Worm (Caenorhabditis elegans) whole organism, L3 larva: ENCODE results near the gene ZK250.14.

Experiments
- R02D3.7 ChIP-seq: fragments of 150-350 bp; optimal IDR thresholded peaks from 2 replicates; lab custom pipeline; 2014; ENCODE audit warnings: missing biosample characterization, missing genetic modification characterization
- ama-1 ChIP-seq: fragments of 150-350 bp; optimal IDR thresholded peaks from 2 replicates; lab custom pipeline; 2018
- ceh-28 ChIP-seq: fragments of 150-350 bp; optimal IDR thresholded peaks from 2 replicates; lab custom pipeline; 2014; ENCODE audit warnings: missing biosample characterization, missing genetic modification reagents, missing genetic modification characterization
- ceh-82 ChIP-seq: fragments of 150-350 bp; optimal IDR thresholded peaks from 2 replicates; lab custom pipeline; 2014; ENCODE audit warnings: missing biosample characterization, missing genetic modification characterization
- ceh-9 ChIP-seq: sonication (generic microtip); optimal IDR thresholded peaks from 2 replicates; lab custom pipeline; 2018; ENCODE audit warnings: missing biosample characterization, missing genetic modification characterization
- egl-5 ChIP-seq: fragments of 150-350 bp; optimal IDR thresholded peaks from 2 replicates; lab custom pipeline; 2017; ENCODE audit warnings: missing biosample characterization, missing genetic modification reagents, missing genetic modification characterization, inconsistent platforms
- elt-1 ChIP-seq: fragments of 150-350 bp; optimal IDR thresholded peaks from 2 replicates; lab custom pipeline; 2014; ENCODE audit warnings: missing biosample characterization, missing genetic modification characterization
- elt-2 ChIP-seq: sonication (generic microtip); optimal IDR thresholded peaks from 2 replicates; lab custom pipeline; 2016; ENCODE audit warnings: missing genetic modification reagents, mild to moderate bottlenecking, missing genetic modification characterization, missing compliant biosample characterization
- elt-3 ChIP-seq, 3 experiments: fragments of 150-350 bp in 1 of 3; sonication (generic microtip) in 2 of 3; optimal IDR thresholded peaks; 2 replicates in 2 of 3; 4 replicates in 1 of 3; lab custom pipeline; 2014 to 2017; ENCODE audit warnings: missing biosample characterization in 3 of 3, missing genetic modification characterization in 3 of 3
- eor-1 ChIP-seq, 2 experiments: fragments of 150-350 bp; optimal IDR thresholded peaks; 2 replicates each; lab custom pipeline; 2014 to 2018; ENCODE audit warnings: missing biosample characterization in 2 of 2, missing genetic modification characterization in 2 of 2
- fkh-10 ChIP-seq: sonication (generic microtip); optimal IDR thresholded peaks from 2 replicates; lab custom pipeline; 2017; ENCODE audit warnings: missing biosample characterization, missing genetic modification reagents, missing genetic modification characterization
- fkh-2 ChIP-seq: fragments of 150-350 bp; optimal IDR thresholded peaks from 2 replicates; lab custom pipeline; 2014; ENCODE audit warnings: missing biosample characterization, missing genetic modification reagents, missing genetic modification characterization
- fos-1 ChIP-seq: fragments of 150-350 bp; optimal IDR thresholded peaks from 2 replicates; lab custom pipeline; 2014; ENCODE audit warnings: missing biosample characterization, missing genetic modification characterization
- lin-39 ChIP-seq: fragments of 150-350 bp; optimal IDR thresholded peaks from 2 replicates; lab custom pipeline; 2018; ENCODE audit warnings: missing biosample characterization, missing genetic modification reagents, missing genetic modification characterization
- lsy-12 ChIP-seq: sonication (generic microtip); optimal IDR thresholded peaks from 2 replicates; lab custom pipeline; 2016; ENCODE audit warnings: mild to moderate bottlenecking, missing genetic modification characterization, missing compliant biosample characterization
- mdl-1 ChIP-seq: fragments of 150-350 bp; optimal IDR thresholded peaks from 2 replicates; lab custom pipeline; 2014; ENCODE audit warnings: missing biosample characterization, missing genetic modification characterization
- nfya-1 ChIP-seq: sonication (generic microtip); optimal IDR thresholded peaks from 2 replicates; lab custom pipeline; 2017; ENCODE audit warnings: missing genetic modification characterization, mild to moderate bottlenecking, missing compliant biosample characterization, antibody characterized with exemption, moderate library complexity; ENCODE audit not compliant: insufficient read depth
- nhr-11 ChIP-seq: fragments of 150-350 bp; optimal IDR thresholded peaks from 2 replicates; lab custom pipeline; 2014; ENCODE audit warnings: missing biosample characterization, missing genetic modification characterization
- nhr-12 ChIP-seq: fragments of 150-350 bp; optimal IDR thresholded peaks from 2 replicates; lab custom pipeline; 2014; ENCODE audit warnings: missing biosample characterization, missing genetic modification characterization
- nhr-23 ChIP-seq: fragments of 150-350 bp; optimal IDR thresholded peaks from 2 replicates; lab custom pipeline; 2014; ENCODE audit warnings: missing biosample characterization, missing genetic modification reagents, missing genetic modification characterization
- nhr-237 ChIP-seq: fragments of 150-350 bp; optimal IDR thresholded peaks from 2 replicates; lab custom pipeline; 2014; ENCODE audit warnings: missing biosample characterization, missing genetic modification characterization
- nhr-25 ChIP-seq: sonication (generic microtip); optimal IDR thresholded peaks from 2 replicates; lab custom pipeline; 2017; ENCODE audit warnings: missing biosample characterization, missing genetic modification characterization
- nhr-28 ChIP-seq: fragments of 150-350 bp; optimal IDR thresholded peaks from 2 replicates; lab custom pipeline; 2014; ENCODE audit warnings: missing biosample characterization, missing genetic modification characterization
- nhr-43 ChIP-seq: sonication (generic microtip); optimal IDR thresholded peaks from 2 replicates; lab custom pipeline; 2016; ENCODE audit warnings: mild to moderate bottlenecking, missing genetic modification characterization, missing compliant biosample characterization; ENCODE audit not compliant: poor library complexity, severe bottlenecking
- nhr-67 ChIP-seq: fragments of 150-350 bp; optimal IDR thresholded peaks from 2 replicates; lab custom pipeline; 2014; ENCODE audit warnings: missing biosample characterization, missing genetic modification characterization
- pha-4 ChIP-seq: fragments of 150-350 bp; optimal IDR thresholded peaks from 2 replicates; lab custom pipeline; 2014; ENCODE audit warnings: missing biosample characterization, missing genetic modification reagents, missing genetic modification characterization
- pqm-1 ChIP-seq: fragments of 150-350 bp; optimal IDR thresholded peaks from 2 replicates; lab custom pipeline; 2017; ENCODE audit warnings: missing biosample characterization, missing genetic modification characterization, inconsistent platforms
- sea-2 ChIP-seq: fragments of 150-350 bp; sonication (generic microtip); optimal IDR thresholded peaks from 4 replicates; lab custom pipeline; 2014; ENCODE audit warnings: missing biosample characterization, missing genetic modification reagents, missing genetic modification characterization
- skn-1 ChIP-seq: fragments of 150-350 bp; optimal IDR thresholded peaks from 2 replicates; lab custom pipeline; 2014; ENCODE audit warnings: missing biosample characterization, missing genetic modification characterization
- snpc-4 ChIP-seq: fragments of 150-350 bp; optimal IDR thresholded peaks from 2 replicates; lab custom pipeline; 2014; ENCODE audit warnings: missing biosample characterization, missing genetic modification characterization
- tbx-2 ChIP-seq: sonication (generic microtip); optimal IDR thresholded peaks from 2 replicates; lab custom pipeline; 2016; ENCODE audit warnings: mild to moderate bottlenecking, missing genetic modification characterization, missing compliant biosample characterization
- unc-39 ChIP-seq: sonication (generic microtip); optimal IDR thresholded peaks from 4 replicates; lab custom pipeline; 2017; ENCODE audit warnings: missing biosample characterization, missing genetic modification characterization
- ztf-11 ChIP-seq: fragments of 150-350 bp; optimal IDR thresholded peaks from 2 replicates; lab custom pipeline; 2014; ENCODE audit warnings: missing biosample characterization, missing genetic modification characterization

ZK250.14 gene

ce11 chrII:1939652-1940051, 5.3 kb downstream of the ZK250.14 start, which contains the start of gene ZK250.13:
Gene ZK250.13 (minus strand): TSS chrII:1939752.
- peak; percentile 65 for TF ChIP-seq elt-2 (tag; lab: Kevin White, UChicago)
- no peak for TF ChIP-seq R02D3.7 (tag; lab: Kevin White, UChicago)
- TF ChIP-seq eor-1 (tag; optimal IDR thresholded peaks at IDR 0.05; lab: Kevin White, UChicago) = no peak
- no peak for TF ChIP-seq fkh-10

DNA sequence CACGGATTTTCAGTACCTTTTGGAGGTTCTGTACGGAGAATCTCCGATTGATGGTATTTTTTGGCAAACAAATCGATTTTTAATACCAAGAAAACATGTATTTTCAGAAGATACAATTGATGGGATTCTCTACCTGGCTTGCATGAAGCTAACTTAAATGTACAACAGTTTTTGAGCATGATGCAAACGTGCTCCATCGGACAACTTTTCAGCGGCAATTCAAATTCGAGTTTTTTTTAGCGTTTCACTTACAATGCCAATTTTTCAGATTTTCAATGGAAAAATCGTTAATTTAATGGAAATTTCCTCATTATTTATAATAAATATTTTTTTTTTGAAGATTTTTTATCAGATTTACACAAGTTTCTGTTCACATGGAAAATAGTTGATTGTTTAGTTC, 16.4 kb downstream of the ZK250.14 start:
- no peak for TF ChIP-seq egl-5 (tag; lab: Kevin White, UChicago)
- no peak for TF ChIP-seq ceh-9 (tag; lab: Kevin White, UChicago)
- TF ChIP-seq unc-39 (tag; lab: Kevin White, UChicago) = no peak
- no peak for TF ChIP-seq fkh-2
- no peak for TF ChIP-seq ceh-28 (tag; lab: Kevin White, UChicago)

DNA sequence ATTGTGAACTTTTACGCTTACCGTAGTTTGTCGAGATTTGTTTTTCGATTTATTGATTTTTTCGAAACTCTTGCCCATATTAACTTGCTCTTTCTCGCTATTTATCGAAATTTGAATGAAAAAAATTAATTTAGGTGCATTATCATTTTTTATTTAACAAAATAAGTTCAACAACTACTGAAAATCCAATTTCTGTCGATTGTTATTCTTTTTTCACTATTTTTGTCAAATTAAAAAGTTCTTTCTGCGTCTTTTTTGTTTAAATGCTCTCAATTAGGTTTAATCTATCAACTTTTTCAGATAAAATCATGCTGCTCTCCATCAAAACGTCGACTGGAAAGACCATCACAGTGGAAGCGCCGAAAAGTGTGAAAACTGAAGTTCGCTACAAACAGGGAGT, 18.8 kb downstream of the ZK250.14 start, which contains the start of gene F52C6.2:
TSS of gene F52C6.2 (plus strand) at position 301 of the 400 bp plus-strand sequence.
- TF ChIP-seq skn-1 (tag; lab: Kevin White, UChicago) (no peak), sea-2 (GFP tag; lab: Kevin White, UChicago) (no peak), tbx-2 (tag; lab: Kevin White, UChicago) (no peak), ztf-11 (tag; lab: Kevin White, UChicago) (no peak), nhr-12 (tag; lab: Kevin White, UChicago) (no peak), fos-1 (no peak), nhr-23 (tag; lab: Kevin White, UChicago) (no peak), nhr-28 (no peak), ama-1 (lab: Kevin White, UChicago) (no peak), egl-5 (tag; lab: Kevin White, UChicago) (no peak), nhr-67 (no peak)

- TF ChIP-seq ceh-82 (no peak), pqm-1 (tag; lab: Kevin White, UChicago) (no peak), snpc-4 (tag; lab: Kevin White, UChicago) (no peak), nhr-43 (tag; lab: Kevin White, UChicago) (no peak), skn-1 (tag; lab: Kevin White, UChicago) (no peak), mdl-1 (tag; lab: Kevin White, UChicago) (no peak), nhr-11 (tag; lab: Kevin White, UChicago) (no peak), egl-5 (tag; lab: Kevin White, UChicago) (no peak), fos-1 (no peak), nhr-23 (tag; lab: Kevin White, UChicago) (no peak), elt-1 (no peak), elt-3 (tag; optimal IDR thresholded peaks at IDR 0.05; lab: Kevin White, UChicago) (no peak), ama-1 (lab: Kevin White, UChicago) (no peak), nhr-12 (tag; lab: Kevin White, UChicago) (no peak), nfya-1 (tag; lab: Kevin White, UChicago) (no peak), sea-2 (GFP tag; lab: Kevin White, UChicago) (no peak), fkh-2 (no peak), lin-39 (no peak), pha-4 (tag; lab: Kevin White, UChicago) (no peak)
Measured at ce11 chrII:1924459-1924858, 20.5 kb downstream of the ZK250.14 start, which contains the start of gene F52C6.3. Gene F52C6.3 (plus strand): TSS chrII:1924759.

- TF ChIP-seq elt-1 (no peak), lsy-12 (tag; lab: Kevin White, UChicago) (no peak), pqm-1 (tag; lab: Kevin White, UChicago) (no peak), nhr-237 (tag; lab: Kevin White, UChicago) (no peak), nhr-25 (tag; lab: Kevin White, UChicago) (no peak), nhr-11 (tag; lab: Kevin White, UChicago) (no peak), nfya-1 (tag; lab: Kevin White, UChicago) (no peak), lin-39 (no peak), elt-2 (tag; lab: Kevin White, UChicago) (no peak), nhr-23 (tag; lab: Kevin White, UChicago) (no peak), fkh-10 (no peak), eor-1 (tag; optimal IDR thresholded peaks at IDR 0.05; lab: Kevin White, UChicago) (no peak), sea-2 (GFP tag; lab: Kevin White, UChicago) (no peak), fos-1 (no peak)
Measured at ce11 chrII:1922665-1923187, 22.3 kb downstream of the ZK250.14 start, which contains the start of the genes bath-2 and F52C6.4. Gene bath-2 (minus strand): TSS chrII:1922765. Gene F52C6.4 (plus strand): TSS chrII:1923137.
